Fruit fly (Drosophila melanogaster) whole organism, wandering third instar larva: ENCODE results near the gene CG45101.

Experiments used
- HLH106 ChIP-seq: fragments of 200-800 bp; optimal IDR thresholded peaks from 3 replicates; lab custom pipeline; 2019; ENCODE audit warnings: missing biosample characterization, mild to moderate bottlenecking, missing genetic modification characterization, moderate library complexity
- Hr78 ChIP-seq: fragments of >200 bp; optimal IDR thresholded peaks from 2 replicates; lab custom pipeline; 2017; ENCODE audit warnings: missing biosample characterization, missing genetic modification characterization
- Myc ChIP-seq: fragments of >200 bp; optimal IDR thresholded peaks from 2 replicates; lab custom pipeline; 2017
- Sp1 ChIP-seq: fragments of 200-800 bp; sonication (Bioruptor generic); optimal IDR thresholded peaks from 3 replicates; lab custom pipeline; 2019; ENCODE audit warnings: missing biosample characterization, mild to moderate bottlenecking, missing genetic modification characterization, moderate library complexity
- br ChIP-seq: fragments of 200-800 bp; sonication (Bioruptor generic); optimal IDR thresholded peaks from 2 replicates; lab custom pipeline; 2016; ENCODE audit warnings: missing biosample characterization, missing genetic modification characterization
- lola ChIP-seq: fragments of >200 bp; optimal IDR thresholded peaks from 2 replicates; lab custom pipeline; 2017; ENCODE audit warnings: missing biosample characterization, missing genetic modification characterization
- pan ChIP-seq: fragments of >200 bp; optimal IDR thresholded peaks from 2 replicates; lab custom pipeline; 2017
- psq ChIP-seq: fragments of 200-800 bp; sonication (Bioruptor generic); optimal IDR thresholded peaks from 3 replicates; lab custom pipeline; 2017; ENCODE audit warnings: missing biosample characterization, mild to moderate bottlenecking, missing genetic modification characterization, moderate library complexity

DNA sequence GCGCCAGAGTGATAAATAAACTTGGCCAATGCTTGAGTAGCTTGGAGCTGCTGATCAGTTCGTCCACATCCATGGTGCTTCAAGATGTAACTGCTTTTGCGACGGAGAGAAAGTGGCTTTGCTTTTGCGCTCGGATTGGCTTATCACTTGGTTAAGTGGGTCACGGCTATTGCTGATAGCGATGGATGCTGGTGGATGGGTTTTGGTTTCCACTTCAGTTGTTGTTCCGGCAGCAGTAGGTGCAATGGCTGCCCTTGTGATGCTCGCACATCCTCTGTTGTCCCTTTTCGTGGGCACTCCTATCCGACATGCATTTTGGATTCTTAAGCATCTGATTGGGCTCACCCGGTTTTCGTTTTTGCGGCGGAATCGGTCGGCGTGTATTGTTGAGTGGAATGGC lies 29.5 kb downstream of the CG45101 start:
- TF ChIP-seq Myc = no peak
- no peak for TF ChIP-seq Hr78 (GFP tag; lab: Kevin White, UChicago)
- no peak for TF ChIP-seq HLH106
- TF ChIP-seq Sp1 (GFP tag; lab: Kevin White, UChicago) = no peak
- TF ChIP-seq pan (lab: Kevin White, UChicago) = no peak
- no peak for TF ChIP-seq br (GFP tag; lab: Kevin White, UChicago)
- TF ChIP-seq psq (GFP tag; lab: Kevin White, UChicago) = no peak
- no peak for TF ChIP-seq lola
